Fruit fly (Drosophila melanogaster) S2 (cell line): ENCODE data around the gene tctn.

Experiments
- CG8478 ChIP-seq: fragments of >200 bp; optimal IDR thresholded peaks from 2 replicates; lab custom pipeline; 2018
- CTCF ChIP-seq, 2 experiments: fragments of >200 bp; optimal IDR thresholded peaks; 2 replicates each; lab custom pipeline; 2018

DNA sequence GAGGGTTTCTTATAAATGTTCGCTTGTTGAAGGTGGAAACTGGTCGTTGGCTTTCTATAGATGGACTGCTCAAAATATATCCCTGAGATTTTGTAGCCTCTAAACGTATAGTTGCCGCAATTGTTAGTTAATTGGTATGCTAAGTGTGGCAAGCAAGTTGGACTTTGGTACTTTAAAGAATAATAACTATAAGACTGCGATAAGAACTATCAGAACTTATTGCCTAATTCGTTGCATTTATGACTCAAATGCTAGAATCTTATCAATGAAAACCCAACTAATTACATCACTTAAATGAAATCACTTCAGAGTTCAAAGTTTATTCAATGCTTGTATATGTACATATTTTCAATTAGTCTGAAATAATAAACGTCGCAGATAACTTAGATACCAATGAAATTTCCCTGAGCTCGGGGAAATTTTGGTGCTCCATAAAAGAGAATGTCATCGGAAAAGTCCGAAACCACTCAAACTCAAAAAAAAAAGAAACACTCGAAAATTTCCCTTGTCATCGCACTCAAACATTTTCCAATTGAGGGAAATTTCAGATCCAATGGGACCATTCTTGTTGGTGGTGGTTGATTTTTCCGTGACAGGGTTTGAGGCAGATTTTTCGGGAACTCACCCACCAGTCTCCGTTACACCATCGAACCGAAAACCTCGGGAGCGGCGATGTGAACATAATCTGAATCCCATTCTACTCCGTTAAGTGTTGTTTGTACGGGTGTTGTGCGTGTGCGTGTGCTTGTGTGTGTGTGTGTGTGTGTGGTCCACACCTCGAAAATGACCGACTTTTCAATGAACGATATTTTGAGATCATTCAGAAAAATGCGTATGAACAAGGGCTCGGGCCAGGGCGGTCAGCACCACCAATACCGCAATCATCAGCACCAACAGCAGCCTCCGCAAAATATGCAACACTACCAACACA, 39.4 kb downstream of the tctn start, which contains the start of gene CG45075:
- TF ChIP-seq CTCF (optimal IDR thresholded peaks at IDR 0.05; lab: Kevin White, UChicago) (peak in 1 of 2 experiments; percentile 19), CG8478 (no peak)
